Worm (Caenorhabditis elegans): ENCODE measurements around the gene srt-63.

DNA sequence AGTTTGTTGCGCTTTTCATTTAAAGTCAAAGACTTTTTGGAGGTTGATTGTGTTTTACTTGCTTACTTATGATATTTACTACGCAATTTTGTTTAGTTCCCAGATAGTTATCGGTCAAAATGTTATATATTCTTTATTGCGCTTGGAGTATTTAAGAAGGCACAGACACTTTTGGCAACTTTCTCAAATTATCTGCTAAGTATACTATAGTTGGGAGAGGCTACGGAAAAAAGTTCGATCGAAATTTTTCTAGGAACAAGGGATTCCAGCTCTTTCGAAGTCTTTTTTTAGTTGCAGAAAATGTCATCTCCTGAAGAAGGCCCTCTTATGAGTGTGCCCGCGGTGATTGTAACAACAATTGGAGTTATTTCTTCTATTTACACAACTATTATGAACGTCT lies 4.1 kb upstream of the srt-63 start, which contains the start of gene srbc-5:
- TF ChIP-seq W03F9.2 (tag; optimal IDR thresholded peaks at IDR 0.05) = no peak
- no peak for TF ChIP-seq him-1 (tag; optimal IDR thresholded peaks at IDR 0.05)

Measured in whole organism, L4/young adult.